Worm (Caenorhabditis elegans) whole organism, L1 larva: Measurements from ENCODE around the gene srbc-32.

Experiments
- aly-2 ChIP-seq: fragments of 150-350 bp; optimal IDR thresholded peaks from 2 replicates; lab custom pipeline; 2014; ENCODE audit warnings: missing biosample characterization, missing genetic modification characterization
- egl-27 ChIP-seq, 2 experiments: fragments of 150-350 bp in 1 of 2; sonication (generic microtip); optimal IDR thresholded peaks; 3 replicates each; lab custom pipeline; 2017 to 2018; ENCODE audit warnings: missing biosample characterization in 2 of 2, missing genetic modification characterization in 2 of 2, missing genetic modification reagents in 2 of 2
- hlh-4 ChIP-seq: sonication (generic microtip); optimal IDR thresholded peaks from 2 replicates; lab custom pipeline; 2016; ENCODE audit warnings: mild to moderate bottlenecking, missing genetic modification characterization, missing compliant biosample characterization
- lin-13 ChIP-seq: fragments of 150-350 bp; optimal IDR thresholded peaks from 2 replicates; lab custom pipeline; 2014; ENCODE audit warnings: missing biosample characterization, missing genetic modification reagents, missing genetic modification characterization
- lin-15B ChIP-seq: fragments of 150-350 bp; sonication (generic microtip); optimal IDR thresholded peaks from 3 replicates; lab custom pipeline; 2014; ENCODE audit warnings: missing biosample characterization, missing genetic modification characterization
- nhr-11 ChIP-seq: fragments of 150-350 bp; optimal IDR thresholded peaks from 2 replicates; lab custom pipeline; 2014; ENCODE audit warnings: missing biosample characterization, missing genetic modification characterization
- nhr-237 ChIP-seq: fragments of 150-350 bp; optimal IDR thresholded peaks from 2 replicates; lab custom pipeline; 2014; ENCODE audit warnings: missing biosample characterization, missing genetic modification characterization
- skn-1 ChIP-seq: fragments of 150-350 bp; optimal IDR thresholded peaks from 2 replicates; lab custom pipeline; 2014; ENCODE audit warnings: missing biosample characterization, missing genetic modification characterization
- snpc-4 ChIP-seq: fragments of 150-350 bp; optimal IDR thresholded peaks from 2 replicates; lab custom pipeline; 2014; ENCODE audit warnings: missing biosample characterization, missing genetic modification characterization
- snu-23 ChIP-seq: sonication (generic microtip); optimal IDR thresholded peaks from 2 replicates; lab custom pipeline; 2016; ENCODE audit warnings: missing genetic modification characterization, missing compliant biosample characterization
- tbx-2 ChIP-seq: sonication (generic microtip); optimal IDR thresholded peaks from 2 replicates; lab custom pipeline; 2016; ENCODE audit warnings: missing genetic modification characterization, missing compliant biosample characterization
- unc-62 ChIP-seq: fragments of 150-350 bp; optimal IDR thresholded peaks from 2 replicates; lab custom pipeline; 2014; ENCODE audit warnings: missing biosample characterization, missing genetic modification reagents, missing genetic modification characterization

DNA sequence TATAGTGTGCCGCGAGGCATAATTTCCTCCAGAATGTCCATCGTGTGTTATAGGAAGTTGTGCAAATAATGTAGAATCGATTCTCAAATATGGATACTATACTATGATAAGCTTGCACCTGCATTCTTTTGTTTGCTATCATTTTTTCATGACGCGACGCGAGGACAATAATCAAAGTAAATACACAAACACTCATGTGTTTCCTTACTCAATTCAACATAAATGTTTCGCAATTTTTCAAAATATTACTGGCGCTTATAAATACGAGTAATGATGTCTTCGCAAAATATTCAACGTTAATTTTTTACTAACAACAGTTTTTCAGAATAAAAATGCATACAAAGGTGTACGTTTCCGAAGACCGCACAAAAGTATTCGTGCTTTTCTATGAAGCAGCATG is 36.5 kb upstream of the srbc-32 start, which contains the start of gene irg-1:
- TF ChIP-seq aly-2 (no peak), lin-15B (tag; lab: Kevin White, UChicago) (no peak), unc-62 (GFP tag; lab: Kevin White, UChicago) (no peak), nhr-11 (no peak), egl-27 (tag; optimal IDR thresholded peaks at IDR 0.05; lab: Kevin White, UChicago) (no peak), lin-13 (GFP tag; lab: Kevin White, UChicago) (no peak), nhr-237 (no peak), snu-23 (no peak), skn-1 (tag; lab: Kevin White, UChicago) (no peak), snpc-4 (tag; lab: Kevin White, UChicago) (no peak), hlh-4 (no peak), tbx-2 (tag; lab: Kevin White, UChicago) (no peak)
